Worm (Caenorhabditis elegans) whole organism, young adult: ENCODE data around the gene uaf-1.

Experiments
- D2030.7 ChIP-seq: fragments of 200-800 bp; sonication (Bioruptor generic); IDR thresholded peaks from 2 replicates; pipeline ENCODE4 v1.3.6; 2022; ENCODE audit warnings: missing genetic modification reagents, missing genetic modification characterization, missing compliant biosample characterization
- K11D2.4 ChIP-seq: fragments of 200-800 bp; sonication (Bioruptor generic); IDR thresholded peaks from 2 replicates; pipeline ENCODE4 v1.3.6; 2022; ENCODE audit warnings: missing genetic modification reagents, missing genetic modification characterization, missing compliant biosample characterization
- T26A5.8 ChIP-seq: sonication (generic microtip); optimal IDR thresholded peaks from 2 replicates; lab custom pipeline; 2016; ENCODE audit warnings: missing genetic modification characterization, missing compliant biosample characterization
- attf-6 ChIP-seq: fragments of 200-800 bp; sonication (Bioruptor generic); IDR thresholded peaks from 2 replicates; pipeline ENCODE4 v1.3.6; 2022; ENCODE audit warnings: missing genetic modification reagents, missing genetic modification characterization, missing compliant biosample characterization
- ceh-100 ChIP-seq: fragments of 200-800 bp; sonication (Bioruptor generic); IDR thresholded peaks from 2 replicates; pipeline ENCODE4 v1.3.6; 2022; ENCODE audit warnings: missing genetic modification reagents, missing genetic modification characterization, missing compliant biosample characterization
- ceh-27 ChIP-seq: fragments of 200-800 bp; sonication (Bioruptor generic); optimal IDR thresholded peaks from 2 replicates; lab custom pipeline; 2018; ENCODE audit warnings: mild to moderate bottlenecking, missing genetic modification characterization, moderate library complexity, missing compliant biosample characterization
- lsl-1 ChIP-seq: fragments of 200-800 bp; sonication (Bioruptor generic); optimal IDR thresholded peaks from 2 replicates; lab custom pipeline; 2018; ENCODE audit warnings: mild to moderate bottlenecking, missing genetic modification characterization, moderate library complexity, missing compliant biosample characterization
- madf-3 ChIP-seq: fragments of 200-800 bp; sonication (Bioruptor generic); IDR thresholded peaks from 2 replicates; pipeline ENCODE4 v1.3.6; 2022; ENCODE audit warnings: missing genetic modification reagents, missing genetic modification characterization, missing compliant biosample characterization
- nfya-1 ChIP-seq: sonication (generic microtip); optimal IDR thresholded peaks from 2 replicates; lab custom pipeline; 2017; ENCODE audit warnings: antibody characterized with exemption, missing compliant biosample characterization, missing genetic modification characterization, borderline replicate concordance; ENCODE audit not compliant: insufficient read depth
- pha-4 ChIP-seq: fragments of 150-350 bp; sonication (generic microtip); optimal IDR thresholded peaks from 2 replicates; lab custom pipeline; 2014; ENCODE audit warnings: missing biosample characterization, missing genetic modification reagents, missing genetic modification characterization
- repo-1 ChIP-seq: sonication (generic microtip); optimal IDR thresholded peaks from 2 replicates; lab custom pipeline; 2017; ENCODE audit warnings: mild to moderate bottlenecking, missing genetic modification characterization, missing compliant biosample characterization
- sea-2 ChIP-seq: fragments of 200-800 bp; sonication (Bioruptor generic); IDR thresholded peaks from 2 replicates; pipeline ENCODE4 v1.3.6; 2022; ENCODE audit warnings: missing genetic modification characterization, missing compliant biosample characterization
- tbx-9 ChIP-seq: sonication (generic microtip); optimal IDR thresholded peaks from 2 replicates; lab custom pipeline; 2016; ENCODE audit warnings: borderline replicate concordance, missing genetic modification characterization, inconsistent platforms, missing compliant biosample characterization
- ztf-18 ChIP-seq: sonication (generic microtip); optimal IDR thresholded peaks from 2 replicates; lab custom pipeline; 2016; ENCODE audit warnings: missing genotype, mild to moderate bottlenecking, missing genetic modification characterization, missing compliant biosample characterization

ce11 chrIII:1034853-1035252 is 41.5 kb downstream of the uaf-1 start:
- TF ChIP-seq pha-4 (no peak), sea-2 (no peak), D2030.7 (no peak), T26A5.8 (tag; lab: Kevin White, UChicago) (no peak), repo-1 (tag; lab: Kevin White, UChicago) (no peak), ceh-27 (GFP tag; lab: Kevin White, UChicago) (no peak), K11D2.4 (GFP tag; lab: Robert Waterston, UW) (no peak), ceh-100 (no peak), lsl-1 (GFP tag; lab: Kevin White, UChicago) (no peak), tbx-9 (tag; lab: Kevin White, UChicago) (no peak), nfya-1 (no peak), attf-6 (GFP tag; lab: Robert Waterston, UW) (no peak), ztf-18 (tag; lab: Kevin White, UChicago) (no peak), madf-3 (GFP tag; lab: Robert Waterston, UW) (no peak)
